Fruit fly (Drosophila melanogaster) S2 (cell line): ENCODE data around the gene nes.

Source experiments
- CG8478 ChIP-seq: fragments of >200 bp; optimal IDR thresholded peaks from 2 replicates; lab custom pipeline; 2018
- CTCF ChIP-seq, 2 experiments: fragments of >200 bp; optimal IDR thresholded peaks; 2 replicates each; lab custom pipeline; 2018

nes gene

dm6 chr3L:19265761-19266160, 5.3 kb upstream of the nes start, which contains the start of gene CG45081:
Gene CG45081 (plus strand): TSS chr3L:19266061.
- no peak for TF ChIP-seq CG8478 (lab: Kevin White, UChicago)
- no peak for TF ChIP-seq CTCF (optimal IDR thresholded peaks at IDR 0.05; lab: Kevin White, UChicago)

DNA sequence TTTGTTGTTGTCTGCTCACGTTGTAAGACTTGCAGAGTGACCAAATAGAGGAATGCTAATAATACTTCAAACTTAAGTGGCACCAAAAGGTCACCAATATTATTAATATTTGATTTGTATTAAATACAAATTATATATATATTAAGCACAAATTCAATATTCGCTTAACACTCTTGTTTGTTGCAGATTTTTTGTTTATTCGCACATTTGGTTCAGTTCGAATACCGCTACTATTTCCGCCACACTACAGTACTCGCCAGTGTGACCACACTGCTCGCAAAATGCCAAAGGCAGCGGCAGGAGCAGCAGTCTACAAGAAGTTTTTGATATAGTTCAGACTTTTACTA, 3.6 kb upstream of the nes start, which contains the start of gene Max:
Gene Max (minus strand): TSS at position 44 of the 347 bp plus-strand sequence.
- peak in 1 of 2 experiments; percentile 1 for TF ChIP-seq CTCF (optimal IDR thresholded peaks at IDR 0.05; lab: Kevin White, UChicago)
- TF ChIP-seq CG8478 (lab: Kevin White, UChicago): no peak

DNA sequence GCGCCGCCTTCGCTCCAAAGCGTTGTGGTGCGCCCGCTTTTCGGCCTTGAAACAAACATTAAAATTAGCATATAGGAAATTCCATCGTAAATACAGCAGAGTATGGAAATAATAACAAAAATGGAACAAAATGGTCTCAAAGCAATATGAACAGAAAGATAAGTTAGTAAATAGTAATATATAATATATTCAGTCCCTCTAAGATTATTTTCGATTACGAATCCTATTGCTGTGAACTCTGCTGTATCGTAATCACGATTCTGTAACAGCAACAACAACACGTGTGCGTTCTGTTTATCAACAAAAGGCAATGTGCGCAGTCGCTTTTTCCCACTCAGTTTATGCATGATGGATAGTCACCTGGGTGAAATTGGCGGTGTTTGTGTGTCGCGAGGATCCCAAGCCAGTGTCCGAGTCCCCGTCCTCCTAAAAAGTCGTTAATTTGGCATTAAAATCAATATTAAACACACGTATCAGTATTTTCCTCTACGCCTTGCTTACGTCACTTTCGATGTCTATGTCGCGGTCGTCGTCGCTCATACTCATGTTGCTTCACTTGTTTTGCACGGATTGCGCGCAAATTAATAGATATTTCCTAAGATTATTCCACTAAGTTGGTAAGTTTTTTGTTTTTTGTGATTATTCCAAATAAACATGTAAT, 3.1 kb upstream of the nes start, which contains the start of the genes CG42374 and Mettl5:
Gene CG42374 (plus strand): TSS at position 287 of the 661 bp plus-strand sequence.
Gene Mettl5 (plus strand): TSS at position 287 of the 661 bp plus-strand sequence.
- no peak for TF ChIP-seq CTCF (optimal IDR thresholded peaks at IDR 0.05; lab: Kevin White, UChicago)
- TF ChIP-seq CG8478 (lab: Kevin White, UChicago): no peak

- TF ChIP-seq CG8478 (lab: Kevin White, UChicago): no peak
- TF ChIP-seq CTCF (optimal IDR thresholded peaks at IDR 0.05; lab: Kevin White, UChicago): no peak
Observed at dm6 chr3L:19261720-19262119, 1.2 kb upstream of the nes start.

DNA sequence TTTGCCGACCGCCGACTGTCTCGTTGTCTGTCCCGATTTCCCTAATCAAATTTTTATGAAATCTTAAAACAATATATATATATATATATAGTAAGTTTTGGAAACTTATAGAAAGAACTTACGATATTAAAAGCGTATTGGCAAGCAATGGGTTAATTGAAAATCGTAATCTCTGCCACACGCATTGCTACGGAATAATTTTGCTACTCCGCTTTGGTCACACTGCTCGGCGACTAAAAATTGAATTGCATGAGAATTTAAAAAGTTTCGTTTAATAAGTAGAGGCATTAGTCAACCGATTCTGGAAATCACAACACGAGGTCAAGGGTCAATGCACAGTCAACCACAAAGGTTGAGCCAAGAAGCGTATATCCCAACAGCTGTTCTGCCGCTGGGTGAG, 734 bp upstream of the nes start, which contains the start of gene Bet1:
Gene Bet1 (plus strand): TSS at position 182 of the 400 bp plus-strand sequence.
- TF ChIP-seq CTCF (optimal IDR thresholded peaks at IDR 0.05; lab: Kevin White, UChicago): no peak

- TF ChIP-seq CG8478 (lab: Kevin White, UChicago): no peak
- no peak for TF ChIP-seq CTCF (optimal IDR thresholded peaks at IDR 0.05; lab: Kevin White, UChicago)
Observed at dm6 chr3L:19258199-19258598, 2.3 kb downstream of the nes start.

DNA sequence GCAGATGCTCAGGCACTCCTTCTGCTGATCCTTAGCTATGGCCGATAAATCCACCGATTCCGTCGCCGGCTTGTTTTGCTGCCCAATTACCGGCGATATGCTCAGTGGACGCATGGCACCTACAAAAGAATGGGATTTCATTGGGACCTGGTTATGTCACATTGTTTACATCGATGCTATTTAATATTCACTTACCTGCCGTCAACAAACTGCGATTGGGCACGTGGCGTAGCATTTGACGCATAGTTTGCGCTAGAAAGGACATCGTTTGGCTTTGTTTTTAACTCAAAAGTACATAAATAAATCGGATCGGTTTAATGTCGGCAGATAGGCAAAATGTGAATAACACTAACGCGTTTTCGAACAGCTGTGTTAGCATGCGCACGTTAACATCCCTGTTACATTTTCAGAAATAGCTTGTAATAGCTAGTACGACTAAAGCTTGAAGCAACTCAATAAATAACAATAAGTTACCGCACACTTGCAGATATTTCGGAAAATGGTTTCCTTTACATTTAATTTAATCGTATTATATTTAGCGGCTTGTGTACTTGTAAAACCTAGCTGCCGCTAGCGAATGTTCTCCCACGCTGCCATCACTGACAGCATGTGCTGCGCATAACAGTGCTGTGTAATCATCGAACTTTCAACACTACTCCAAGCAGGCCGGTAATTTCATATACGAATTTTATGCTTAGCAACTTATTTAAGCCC, 5.6 kb downstream of the nes start, which contains the start of the genes mRpL21 and rept:
Gene mRpL21 (minus strand): TSS at position 347 of the 714 bp plus-strand sequence.
Gene rept (plus strand): TSS at position 626 of the 714 bp plus-strand sequence.
- TF ChIP-seq CTCF (optimal IDR thresholded peaks at IDR 0.05; lab: Kevin White, UChicago) (peak in 1 of 2 experiments; percentile 25), CG8478 (lab: Kevin White, UChicago) (no peak)

- TF ChIP-seq CG8478 (lab: Kevin White, UChicago) (no peak), CTCF (optimal IDR thresholded peaks at IDR 0.05; lab: Kevin White, UChicago) (no peak)
Observed at dm6 chr3L:19251643-19252042, 8.8 kb downstream of the nes start.

DNA sequence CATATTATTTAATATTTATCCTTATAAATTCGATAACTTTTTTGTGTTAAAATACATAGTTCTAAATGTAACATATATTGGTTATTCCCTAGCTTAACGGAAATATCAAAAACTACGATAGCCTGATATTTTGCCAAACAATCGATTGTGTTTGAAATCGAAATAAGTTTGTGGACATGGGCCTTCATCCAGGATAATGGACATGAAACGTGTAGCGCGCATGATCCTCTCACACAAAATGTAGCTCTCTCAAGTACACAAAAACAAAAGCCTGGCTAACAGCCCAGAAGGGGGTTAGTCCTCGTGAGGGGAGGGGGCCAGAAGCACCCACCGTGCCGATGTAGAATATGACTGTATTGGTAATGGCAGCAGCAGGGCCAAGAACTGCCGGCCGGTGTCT, 22.7 kb downstream of the nes start:
- TF ChIP-seq CTCF (optimal IDR thresholded peaks at IDR 0.05; lab: Kevin White, UChicago) (no peak), CG8478 (lab: Kevin White, UChicago) (no peak)

DNA sequence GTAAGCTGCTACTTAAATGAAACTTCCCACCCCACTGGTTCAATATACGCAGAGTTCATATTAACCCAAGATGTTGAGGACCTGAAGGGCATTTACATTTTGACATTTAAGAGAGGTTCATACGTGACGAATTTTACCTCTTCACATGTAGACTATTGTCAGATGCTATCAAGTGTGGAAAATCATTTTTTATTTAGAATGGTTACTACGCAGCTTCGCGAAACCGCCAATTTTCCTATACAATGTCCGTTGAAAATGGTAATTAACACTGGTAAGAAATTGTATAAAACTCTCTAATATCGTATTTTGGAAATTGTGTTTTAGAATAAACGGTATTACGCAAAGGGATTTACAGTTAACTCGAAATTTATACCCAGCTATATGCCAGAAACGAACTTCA, 23.9 kb downstream of the nes start:
- no peak for TF ChIP-seq CG8478 (lab: Kevin White, UChicago)
- no peak for TF ChIP-seq CTCF (optimal IDR thresholded peaks at IDR 0.05; lab: Kevin White, UChicago)

DNA sequence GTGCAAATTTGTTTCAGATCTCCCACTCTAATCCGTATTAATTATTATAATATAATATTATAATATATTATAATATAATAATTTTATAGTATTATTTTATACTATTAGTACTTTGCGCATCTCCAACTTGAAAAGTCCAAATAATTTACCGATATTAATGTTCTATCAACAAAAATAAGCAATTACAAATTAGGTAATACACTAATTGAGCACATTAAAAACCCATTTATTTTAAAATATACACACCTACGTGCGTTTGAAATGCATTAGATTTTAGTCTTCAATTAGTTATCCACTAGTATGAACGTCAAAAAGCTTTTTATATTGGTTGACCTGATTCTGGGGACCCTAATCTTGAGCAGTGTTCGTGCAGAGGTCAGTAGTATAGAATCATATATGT, 24.4 kb downstream of the nes start, which contains the start of gene CG33647:
Gene CG33647 (plus strand): TSS at position 301 of the 400 bp plus-strand sequence.
- TF ChIP-seq CG8478 (lab: Kevin White, UChicago) (no peak), CTCF (optimal IDR thresholded peaks at IDR 0.05; lab: Kevin White, UChicago) (no peak)

DNA sequence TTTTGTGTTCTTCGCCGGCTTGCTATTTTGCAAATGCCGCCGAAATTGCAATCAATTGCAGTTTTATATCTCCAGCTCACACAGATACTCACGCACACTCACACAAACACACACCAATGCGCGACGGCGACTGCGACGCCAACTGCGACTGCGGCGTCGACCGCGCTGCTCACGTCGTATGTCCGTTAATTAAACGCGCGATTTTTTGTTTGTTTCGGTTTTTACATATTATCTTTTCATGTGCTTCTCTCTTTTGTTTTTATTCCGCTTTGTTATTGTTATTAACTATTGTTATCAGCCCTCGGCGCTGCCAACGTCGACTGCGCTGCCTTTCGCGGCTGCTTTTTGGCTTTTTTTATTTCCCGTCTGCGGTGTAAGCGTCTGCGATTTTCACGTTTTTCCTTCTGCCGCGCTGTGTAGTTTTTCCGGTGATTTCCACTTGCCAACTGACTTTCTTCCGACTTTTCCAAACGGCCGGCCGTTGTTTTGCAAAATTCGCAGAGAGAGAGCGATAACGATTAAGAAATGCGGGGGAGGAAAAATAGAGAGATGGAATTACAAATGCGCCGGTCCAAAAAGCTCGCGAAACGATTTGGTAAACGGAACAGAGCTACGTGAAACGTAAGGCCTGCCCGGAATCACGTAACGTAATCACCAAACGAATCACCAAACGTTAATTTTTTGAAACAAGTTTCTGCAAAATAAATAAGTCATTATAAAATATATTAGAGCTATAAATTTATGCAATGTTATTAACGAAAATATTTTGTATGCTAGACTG, 25.4 kb downstream of the nes start, which contains the start of gene fz2:
Gene fz2 (minus strand): TSS at position 452 of the 781 bp plus-strand sequence.
- no peak for TF ChIP-seq CG8478 (lab: Kevin White, UChicago)
- TF ChIP-seq CTCF (optimal IDR thresholded peaks at IDR 0.05; lab: Kevin White, UChicago): no peak

dm6 chr3L:19233798-19234781, 26.4 kb downstream of the nes start:
- TF ChIP-seq CTCF (optimal IDR thresholded peaks at IDR 0.05; lab: Kevin White, UChicago): no peak
- no peak for TF ChIP-seq CG8478 (lab: Kevin White, UChicago)
